Worm (Caenorhabditis elegans) whole organism, L4 larva: ENCODE data around the gene F16G10.7.

Experiments used
- F37D6.2 ChIP-seq: sonication (generic microtip); optimal IDR thresholded peaks from 2 replicates; lab custom pipeline; 2016; ENCODE audit warnings: mild to moderate bottlenecking, missing genetic modification characterization, missing compliant biosample characterization
- ZK337.2 ChIP-seq: fragments of 200-800 bp; sonication (Bioruptor generic); IDR thresholded peaks from 2 replicates; pipeline ENCODE4 v1.3.6; 2022; ENCODE audit warnings: missing genetic modification reagents, missing genetic modification characterization, missing compliant biosample characterization
- ZK546.5 ChIP-seq, 2 experiments: sonication (generic microtip); optimal IDR thresholded peaks; 2 replicates each; lab custom pipeline; 2017; ENCODE audit warnings: missing biosample characterization in 2 of 2, missing genetic modification characterization in 2 of 2
- aly-2 ChIP-seq: sonication (generic microtip); optimal IDR thresholded peaks from 2 replicates; lab custom pipeline; 2018; ENCODE audit warnings: missing biosample characterization, missing genetic modification characterization
- fos-1 ChIP-seq: fragments of 150-350 bp; optimal IDR thresholded peaks from 2 replicates; lab custom pipeline; 2014; ENCODE audit warnings: missing biosample characterization, missing genetic modification characterization
- nhr-237 ChIP-seq: sonication (generic microtip); optimal IDR thresholded peaks from 2 replicates; lab custom pipeline; 2017; ENCODE audit warnings: missing biosample characterization, missing genetic modification characterization
- unc-39 ChIP-seq: sonication (generic microtip); optimal IDR thresholded peaks from 2 replicates; lab custom pipeline; 2017; ENCODE audit warnings: missing biosample characterization, missing genetic modification characterization

DNA sequence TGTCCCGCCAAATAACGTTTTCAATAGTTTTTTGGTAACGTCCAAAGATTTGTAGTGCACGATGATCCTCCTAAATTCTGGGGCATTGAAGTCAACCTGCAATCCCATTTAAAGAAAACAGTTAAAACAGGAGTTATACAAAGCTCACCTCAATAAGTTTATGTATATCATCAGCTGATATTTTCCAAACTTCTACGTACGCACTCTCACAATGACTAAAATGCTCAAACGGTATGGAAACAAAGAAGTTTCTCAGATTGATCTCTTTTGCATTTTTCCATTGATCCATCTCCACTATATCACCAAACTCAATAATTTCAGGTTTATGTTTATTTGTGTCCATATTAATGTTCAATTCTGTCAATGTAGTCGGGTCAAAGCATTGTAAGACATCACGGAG lies 31.5 kb upstream of the F16G10.7 start:
- TF ChIP-seq nhr-237 (no peak), ZK546.5 (tag; optimal IDR thresholded peaks at IDR 0.05; lab: Kevin White, UChicago) (no peak), F37D6.2 (no peak), fos-1 (tag; lab: Kevin White, UChicago) (no peak), unc-39 (tag; lab: Kevin White, UChicago) (no peak), aly-2 (tag; lab: Kevin White, UChicago) (no peak), ZK337.2 (GFP tag; lab: Robert Waterston, UW) (no peak)
